Fruit fly (Drosophila melanogaster) whole organism: Measurements from ENCODE around the gene Lectin-galC1.

Experiments
- CG8478 ChIP-seq: fragments of >200 bp; optimal IDR thresholded peaks from 2 replicates; lab custom pipeline; 2018; ENCODE audit warnings: inconsistent platforms
- Dll ChIP-seq: fragments of >200 bp; optimal IDR thresholded peaks from 2 replicates; lab custom pipeline; 2017
- EcR ChIP-seq, 2 experiments: fragments of >200 bp; optimal IDR thresholded peaks; 2 replicates each; lab custom pipeline; 2017; ENCODE audit warnings: missing biosample characterization in 2 of 2, missing genetic modification characterization in 2 of 2, missing genetic modification reagents in 2 of 2
- pan ChIP-seq: fragments of >200 bp; optimal IDR thresholded peaks from 2 replicates; lab custom pipeline; 2017
- psq ChIP-seq: fragments of >200 bp; optimal IDR thresholded peaks from 2 replicates; lab custom pipeline; 2017
- usp ChIP-seq: fragments of >200 bp; optimal IDR thresholded peaks from 2 replicates; lab custom pipeline; 2017; ENCODE audit warnings: missing biosample characterization, missing genetic modification characterization, mixed read lengths

- TF ChIP-seq CG8478 (lab: Kevin White, UChicago) (no peak), usp (GFP tag; lab: Kevin White, UChicago) (no peak), psq (lab: Kevin White, UChicago) (no peak), pan (lab: Kevin White, UChicago) (no peak), EcR (GFP tag; optimal IDR thresholded peaks at IDR 0.05; lab: Kevin White, UChicago) (no peak), Dll (lab: Kevin White, UChicago) (no peak)
Measured at dm6 chr2L:19389749-19390148, 27.5 kb upstream of the Lectin-galC1 start, which contains the start of gene CG17549.
